Fruit fly (Drosophila melanogaster): ENCODE results near the gene beat-IV.

DNA sequence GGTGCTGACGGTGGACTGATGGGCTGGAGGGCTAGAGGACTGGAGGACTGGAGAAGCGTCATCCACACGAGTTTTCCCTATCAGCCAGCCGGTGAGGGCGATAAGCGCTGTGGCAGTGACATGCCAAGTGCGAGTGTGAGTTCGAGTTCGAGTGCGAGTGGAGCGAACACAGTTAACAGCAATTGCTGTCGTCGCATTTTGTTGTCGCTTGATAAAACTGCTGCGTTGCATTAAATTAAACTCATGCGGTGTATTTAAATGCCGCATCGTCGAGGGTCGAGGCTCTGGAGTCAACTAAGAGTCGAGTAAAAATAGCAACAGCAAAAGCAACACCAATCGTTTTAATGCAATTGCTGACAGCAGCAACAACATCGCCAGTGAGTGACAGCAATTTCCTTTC lies 72.4 kb downstream of the beat-IV start:
- TF ChIP-seq CTCF (optimal IDR thresholded peaks at IDR 0.05) (no peak), CG8478 (optimal IDR thresholded peaks at IDR 0.05) (no peak)
